Worm (Caenorhabditis elegans): ENCODE results near the gene ZK1307.2.

ZK1307.2 gene

ce11 chrII:9604685-9605084 is 49.1 kb downstream of the ZK1307.2 start:
- TF ChIP-seq pqm-1 (tag; optimal IDR thresholded peaks at IDR 0.05), result peak; percentile 37
- no peak for TF ChIP-seq T20F7.1 (GFP tag; optimal IDR thresholded peaks at IDR 0.05)
- TF ChIP-seq jun-1 (tag; optimal IDR thresholded peaks at IDR 0.05), result no peak
- no peak for TF ChIP-seq daf-16 (GFP tag; optimal IDR thresholded peaks at IDR 0.05)
- peak; percentile 47 for TF ChIP-seq daf-16 (tag; optimal IDR thresholded peaks at IDR 0.05)
- TF ChIP-seq ZK546.5 (tag; optimal IDR thresholded peaks at IDR 0.05), result no peak
- peak; percentile 52; the same call in 1 of the 2 replicates for TF ChIP-seq dmd-6 (GFP tag; IDR thresholded peaks at IDR 0.05)
- TF ChIP-seq madf-5 (GFP tag; IDR thresholded peaks at IDR 0.05), result no peak
- TF ChIP-seq spr-3 (GFP tag; optimal IDR thresholded peaks at IDR 0.05), result no peak
- peak; percentile 40 for TF ChIP-seq nhr-28 (tag; optimal IDR thresholded peaks at IDR 0.05)
- TF ChIP-seq lsy-2 (tag; optimal IDR thresholded peaks at IDR 0.05), result peak in 1 of 2 experiments; percentile 4
- no peak for TF ChIP-seq lim-7 (GFP tag; IDR thresholded peaks at IDR 0.05)
- TF ChIP-seq unc-39 (tag; optimal IDR thresholded peaks at IDR 0.05), result no peak
- no peak for TF ChIP-seq ces-1 (GFP tag; optimal IDR thresholded peaks at IDR 0.05)
- peak; percentile 15 for TF ChIP-seq nhr-77 (tag; optimal IDR thresholded peaks at IDR 0.05)
- TF ChIP-seq hlh-30 (tag; optimal IDR thresholded peaks at IDR 0.05; ENCODE audit: insufficient read depth), result peak; percentile 25
- no peak for TF ChIP-seq nhr-6 (tag; optimal IDR thresholded peaks at IDR 0.05)
- no peak for TF ChIP-seq ceh-32 (tag; optimal IDR thresholded peaks at IDR 0.05; ENCODE audit: poor library complexity)
- no peak for TF ChIP-seq snpc-4 (tag; optimal IDR thresholded peaks at IDR 0.05)

ce11 chrII:9604063-9604462 is 49.7 kb downstream of the ZK1307.2 start:
- TF ChIP-seq aha-1 (tag) (peak; percentile 58), lir-3 (tag; optimal IDR thresholded peaks at IDR 0.05) (no peak), zfp-2 (tag; optimal IDR thresholded peaks at IDR 0.05) (no peak), nhr-28 (tag; optimal IDR thresholded peaks at IDR 0.05) (peak; percentile 82), mxl-3 (GFP tag; optimal IDR thresholded peaks at IDR 0.05) (peak; percentile 34), lsy-2 (tag; optimal IDR thresholded peaks at IDR 0.05) (no peak), lin-38 (GFP tag; IDR thresholded peaks at IDR 0.05) (no peak), ama-1 (optimal IDR thresholded peaks at IDR 0.05) (no peak), ceh-44 (GFP tag; IDR thresholded peaks at IDR 0.05) (no peak), hlh-30 (tag; optimal IDR thresholded peaks at IDR 0.05; ENCODE audit: insufficient read depth) (peak; percentile 24), fos-1 (tag; optimal IDR thresholded peaks at IDR 0.05) (no peak), mes-2 (tag; optimal IDR thresholded peaks at IDR 0.05; ENCODE audit: poor library complexity, severe bottlenecking) (peak; percentile 30), egl-27 (tag; optimal IDR thresholded peaks at IDR 0.05) (no peak), mdl-1 (tag; optimal IDR thresholded peaks at IDR 0.05) (peak in 1 of 2 experiments; percentile 41), mep-1 (tag; optimal IDR thresholded peaks at IDR 0.05) (peak; percentile 6), sdz-12 (GFP tag; optimal IDR thresholded peaks at IDR 0.05) (no peak), T26A8.4 (GFP tag; IDR thresholded peaks at IDR 0.05) (no peak), dmd-6 (GFP tag; IDR thresholded peaks at IDR 0.05) (peak; percentile 72), F10B5.3 (tag; optimal IDR thresholded peaks at IDR 0.05) (no peak), unc-62 (GFP tag; optimal IDR thresholded peaks at IDR 0.05 in 1 of 2) (peak in 1 of 2 experiments; percentile 69), unc-62 (tag; optimal IDR thresholded peaks at IDR 0.05) (no peak), lin-1 (GFP tag; IDR thresholded peaks at IDR 0.05) (peak; percentile 31; the same call in 1 of the 2 replicates), snpc-4 (tag; optimal IDR thresholded peaks at IDR 0.05) (no peak), hlh-11 (tag; optimal IDR thresholded peaks at IDR 0.05) (peak; percentile 47), hif-1 (tag; optimal IDR thresholded peaks at IDR 0.05) (peak in 1 of 2 experiments; percentile 15), daf-16 (GFP tag; optimal IDR thresholded peaks at IDR 0.05) (no peak), daf-16 (tag; optimal IDR thresholded peaks at IDR 0.05) (peak; percentile 61), tra-1 (GFP tag; IDR thresholded peaks at IDR 0.05) (0 out of 2 replicates have a peak, but pooled peaks have one; percentile 28), ceh-20 (GFP tag; IDR thresholded peaks at IDR 0.05) (no peak), lin-29 (GFP tag; IDR thresholded peaks at IDR 0.05) (no peak), lin-39 (tag; optimal IDR thresholded peaks at IDR 0.05) (no peak), nhr-41 (GFP tag; IDR thresholded peaks at IDR 0.05) (no peak), dve-1 (tag; optimal IDR thresholded peaks at IDR 0.05; ENCODE audit: insufficient read depth) (peak; percentile 73), nhr-11 (tag; optimal IDR thresholded peaks at IDR 0.05) (no peak), Y5F2A.4 (GFP tag; optimal IDR thresholded peaks at IDR 0.05) (no peak), lin-15B (tag; optimal IDR thresholded peaks at IDR 0.05) (no peak), duxl-1 (tag; optimal IDR thresholded peaks at IDR 0.05; ENCODE audit: poor library complexity) (no peak)
